Worm (Caenorhabditis elegans) whole organism, late embryonic: Measurements from ENCODE around the gene nspb-4.

Experiments used
- F13H6.1 ChIP-seq: sonication (generic microtip); optimal IDR thresholded peaks from 2 replicates; lab custom pipeline; 2016; ENCODE audit warnings: missing genetic modification characterization, missing compliant biosample characterization
- K02D7.2 ChIP-seq: sonication (generic microtip); optimal IDR thresholded peaks from 2 replicates; lab custom pipeline; 2017; ENCODE audit warnings: mild to moderate bottlenecking, missing genetic modification characterization, missing compliant biosample characterization
- T23F11.4 ChIP-seq: fragments of 200-800 bp; sonication (Bioruptor generic); optimal IDR thresholded peaks from 2 replicates; lab custom pipeline; 2018; ENCODE audit warnings: mild to moderate bottlenecking, missing genetic modification characterization, missing compliant biosample characterization
- Y22D7AL.16 ChIP-seq: sonication (generic microtip); optimal IDR thresholded peaks from 2 replicates; lab custom pipeline; 2016; ENCODE audit warnings: missing genetic modification characterization, missing compliant biosample characterization
- ahr-1 ChIP-seq: sonication (generic microtip); optimal IDR thresholded peaks from 2 replicates; lab custom pipeline; 2016; ENCODE audit warnings: missing genetic modification characterization, missing compliant biosample characterization
- ceh-18 ChIP-seq: sonication (generic microtip); optimal IDR thresholded peaks from 2 replicates; lab custom pipeline; 2016; ENCODE audit warnings: missing genetic modification characterization, missing compliant biosample characterization
- ceh-19 ChIP-seq: fragments of 200-800 bp; sonication (Bioruptor generic); optimal IDR thresholded peaks from 2 replicates; lab custom pipeline; 2018; ENCODE audit warnings: mild to moderate bottlenecking, missing genetic modification characterization, missing compliant biosample characterization
- ceh-2 ChIP-seq: sonication (generic microtip); optimal IDR thresholded peaks from 2 replicates; lab custom pipeline; 2016; ENCODE audit warnings: missing genotype, missing genetic modification characterization, missing compliant biosample characterization
- ceh-22 ChIP-seq: sonication (generic microtip); optimal IDR thresholded peaks from 2 replicates; lab custom pipeline; 2017; ENCODE audit warnings: missing biosample characterization, missing genetic modification characterization
- ceh-24 ChIP-seq: sonication (generic microtip); optimal IDR thresholded peaks from 2 replicates; lab custom pipeline; 2016; ENCODE audit warnings: mild to moderate bottlenecking, missing genetic modification characterization, missing compliant biosample characterization
- ceh-34 ChIP-seq: sonication (generic microtip); optimal IDR thresholded peaks from 2 replicates; lab custom pipeline; 2016; ENCODE audit warnings: mild to moderate bottlenecking, missing genetic modification characterization, missing compliant biosample characterization
- ceh-45 ChIP-seq: fragments of 200-800 bp; sonication (Bioruptor generic); IDR thresholded peaks from 2 replicates; pipeline ENCODE4 v1.3.6; 2022; ENCODE audit warnings: missing genetic modification reagents, missing genetic modification characterization, missing compliant biosample characterization
- ceh-48 ChIP-seq: sonication (generic microtip); optimal IDR thresholded peaks from 2 replicates; lab custom pipeline; 2016; ENCODE audit warnings: missing genetic modification characterization, inconsistent platforms, missing compliant biosample characterization
- che-1 ChIP-seq: sonication (generic microtip); optimal IDR thresholded peaks from 2 replicates; lab custom pipeline; 2016; ENCODE audit warnings: mild to moderate bottlenecking, missing genetic modification characterization, missing compliant biosample characterization
- dmd-4 ChIP-seq: sonication (generic microtip); optimal IDR thresholded peaks from 2 replicates; lab custom pipeline; 2016; ENCODE audit warnings: borderline replicate concordance, missing genetic modification characterization, missing compliant biosample characterization
- dve-1 ChIP-seq: sonication (generic microtip); optimal IDR thresholded peaks from 2 replicates; lab custom pipeline; 2017; ENCODE audit warnings: antibody characterized with exemption, mild to moderate bottlenecking, missing genetic modification characterization, missing compliant biosample characterization
- elt-2 ChIP-seq: sonication (generic microtip); optimal IDR thresholded peaks from 2 replicates; lab custom pipeline; 2016; ENCODE audit warnings: missing genetic modification reagents, missing genetic modification characterization, missing compliant biosample characterization
- eyg-1 ChIP-seq: sonication (generic microtip); optimal IDR thresholded peaks from 2 replicates; lab custom pipeline; 2016; ENCODE audit warnings: missing genotype, missing genetic modification characterization, missing compliant biosample characterization
- fkh-10 ChIP-seq: fragments of 150-350 bp; optimal IDR thresholded peaks from 2 replicates; lab custom pipeline; 2014; ENCODE audit warnings: missing biosample characterization, missing genetic modification reagents, missing genetic modification characterization
- fkh-6 ChIP-seq: sonication (generic microtip); optimal IDR thresholded peaks from 2 replicates; lab custom pipeline; 2016; ENCODE audit warnings: missing genetic modification characterization, missing compliant biosample characterization
- gmeb-2 ChIP-seq: sonication (generic microtip); optimal IDR thresholded peaks from 2 replicates; lab custom pipeline; 2016; ENCODE audit warnings: missing genetic modification characterization, inconsistent platforms, missing compliant biosample characterization
- hlh-15 ChIP-seq: sonication (generic microtip); optimal IDR thresholded peaks from 2 replicates; lab custom pipeline; 2016; ENCODE audit warnings: missing genetic modification characterization, missing compliant biosample characterization
- hlh-30 ChIP-seq: sonication (generic microtip); optimal IDR thresholded peaks from 2 replicates; lab custom pipeline; 2017; ENCODE audit warnings: antibody characterized with exemption, missing genetic modification characterization, missing compliant biosample characterization; ENCODE audit not compliant: insufficient read depth
- hlh-6 ChIP-seq: sonication (generic microtip); optimal IDR thresholded peaks from 2 replicates; lab custom pipeline; 2016; ENCODE audit warnings: missing genotype, missing genetic modification characterization, missing compliant biosample characterization
- hlh-8 ChIP-seq: sonication (generic microtip); optimal IDR thresholded peaks from 2 replicates; lab custom pipeline; 2016; ENCODE audit warnings: missing genotype, missing genetic modification characterization, missing compliant biosample characterization
- lim-6 ChIP-seq: sonication (generic microtip); optimal IDR thresholded peaks from 2 replicates; lab custom pipeline; 2016; ENCODE audit warnings: missing genetic modification characterization, missing compliant biosample characterization
- lin-11 ChIP-seq: fragments of 200-800 bp; sonication (Bioruptor generic); optimal IDR thresholded peaks from 2 replicates; lab custom pipeline; 2018; ENCODE audit warnings: mild to moderate bottlenecking, missing genetic modification characterization, missing compliant biosample characterization
- madf-2 ChIP-seq: sonication (generic microtip); optimal IDR thresholded peaks from 2 replicates; lab custom pipeline; 2017; ENCODE audit warnings: missing genetic modification characterization, missing compliant biosample characterization
- mec-3 ChIP-seq: sonication (generic microtip); optimal IDR thresholded peaks from 2 replicates; lab custom pipeline; 2016; ENCODE audit warnings: borderline replicate concordance, missing genetic modification characterization, missing compliant biosample characterization
- nfya-1 ChIP-seq: sonication (generic microtip); optimal IDR thresholded peaks from 2 replicates; lab custom pipeline; 2017; ENCODE audit warnings: missing genetic modification characterization, mild to moderate bottlenecking, missing compliant biosample characterization, antibody characterized with exemption, moderate library complexity
- nhr-11 ChIP-seq: fragments of 150-350 bp; optimal IDR thresholded peaks from 2 replicates; lab custom pipeline; 2014; ENCODE audit warnings: missing biosample characterization, missing genetic modification characterization
- nhr-232 ChIP-seq: sonication (generic microtip); optimal IDR thresholded peaks from 2 replicates; lab custom pipeline; 2016; ENCODE audit warnings: missing genetic modification characterization, missing compliant biosample characterization
- npax-4 ChIP-seq: sonication (generic microtip); optimal IDR thresholded peaks from 2 replicates; lab custom pipeline; 2016; ENCODE audit warnings: missing genetic modification characterization, missing compliant biosample characterization
- odd-2 ChIP-seq: sonication (generic microtip); optimal IDR thresholded peaks from 2 replicates; lab custom pipeline; 2017; ENCODE audit warnings: antibody characterized with exemption, mild to moderate bottlenecking, missing genetic modification characterization, missing compliant biosample characterization
- pha-2 ChIP-seq: sonication (generic microtip); optimal IDR thresholded peaks from 2 replicates; lab custom pipeline; 2017; ENCODE audit warnings: mild to moderate bottlenecking, missing genetic modification characterization, missing compliant biosample characterization
- pqm-1 ChIP-seq: sonication (generic microtip); optimal IDR thresholded peaks from 2 replicates; lab custom pipeline; 2016; ENCODE audit warnings: missing genetic modification characterization, missing compliant biosample characterization
- rnt-1 ChIP-seq: sonication (generic microtip); optimal IDR thresholded peaks from 2 replicates; lab custom pipeline; 2016; ENCODE audit warnings: missing genetic modification characterization, missing compliant biosample characterization
- sdc-2 ChIP-seq: sonication (generic microtip); optimal IDR thresholded peaks from 2 replicates; lab custom pipeline; 2016; ENCODE audit warnings: missing genotype, missing genetic modification characterization, missing compliant biosample characterization
- sox-2 ChIP-seq: fragments of 200-800 bp; sonication (Bioruptor generic); IDR thresholded peaks from 2 replicates; pipeline ENCODE4 v1.3.6; 2022; ENCODE audit warnings: missing genetic modification reagents, missing genetic modification characterization, missing compliant biosample characterization
- sox-4 ChIP-seq: sonication (generic microtip); optimal IDR thresholded peaks from 2 replicates; lab custom pipeline; 2017; ENCODE audit warnings: mild to moderate bottlenecking, missing genetic modification characterization, inconsistent platforms, missing compliant biosample characterization
- tbx-7 ChIP-seq: sonication (generic microtip); optimal IDR thresholded peaks from 2 replicates; lab custom pipeline; 2016; ENCODE audit warnings: missing genotype, missing genetic modification characterization, missing compliant biosample characterization
- unc-42 ChIP-seq: sonication (generic microtip); optimal IDR thresholded peaks from 2 replicates; lab custom pipeline; 2016; ENCODE audit warnings: missing genotype, missing genetic modification characterization, missing compliant biosample characterization
- zip-5 ChIP-seq: sonication (generic microtip); optimal IDR thresholded peaks from 2 replicates; lab custom pipeline; 2016; ENCODE audit warnings: missing genetic modification characterization, missing compliant biosample characterization

nspb-4 gene

DNA sequence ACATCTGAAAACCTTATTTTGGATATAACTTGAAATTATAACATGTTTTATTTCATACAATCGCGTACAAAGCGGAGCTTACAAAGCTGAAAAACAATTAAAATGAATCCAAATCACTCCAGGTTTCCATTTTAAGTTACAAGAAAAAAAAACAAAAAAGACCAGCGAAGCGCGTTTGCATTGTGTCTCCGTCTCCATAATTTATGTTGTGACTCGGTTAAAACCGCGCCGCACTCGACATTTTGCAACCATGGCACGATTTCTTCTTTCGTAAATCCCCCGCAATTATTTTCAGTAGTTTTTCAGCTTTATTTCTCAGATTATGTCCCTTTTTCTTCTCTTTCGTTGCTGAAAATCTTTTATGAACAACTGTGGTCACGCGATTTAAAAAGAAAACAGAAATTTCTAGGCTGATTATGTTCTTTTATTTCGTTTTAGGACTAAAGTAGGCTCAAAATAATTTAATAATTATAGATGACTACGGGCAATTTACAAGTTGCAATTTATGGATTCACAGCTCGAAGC, 12.6 kb upstream of the nspb-4 start, which contains the start of the genes F38A5.2 and dnj-11 (continued):
- TF ChIP-seq dmd-4 (tag; lab: Kevin White, UChicago) (no peak), ceh-19 (GFP tag; lab: Kevin White, UChicago) (no peak), F13H6.1 (tag; lab: Kevin White, UChicago) (no peak), nhr-232 (no peak), ceh-45 (GFP tag; lab: Robert Waterston, UW) (no peak), ceh-24 (tag; lab: Kevin White, UChicago) (no peak), eyg-1 (tag; lab: Kevin White, UChicago) (no peak), nhr-11 (tag; lab: Kevin White, UChicago) (no peak), ceh-22 (tag; lab: Kevin White, UChicago) (no peak), npax-4 (tag; lab: Kevin White, UChicago) (no peak), fkh-10 (GFP tag; lab: Kevin White, UChicago) (no peak), tbx-7 (no peak), gmeb-2 (no peak), hlh-30 (tag; lab: Kevin White, UChicago) (peak; percentile 14), ceh-18 (tag; lab: Kevin White, UChicago) (peak; percentile 39), ceh-2 (tag; lab: Kevin White, UChicago) (no peak), sdc-2 (tag; lab: Kevin White, UChicago) (no peak), T23F11.4 (no peak), hlh-15 (tag; lab: Kevin White, UChicago) (no peak), hlh-8 (tag; lab: Kevin White, UChicago) (no peak), sox-4 (tag; lab: Kevin White, UChicago) (no peak), nfya-1 (tag; lab: Kevin White, UChicago) (peak; percentile 48), sox-2 (no peak), elt-2 (no peak), fkh-6 (tag; lab: Kevin White, UChicago) (no peak), K02D7.2 (no peak), ceh-48 (tag; lab: Kevin White, UChicago) (no peak), dve-1 (tag; lab: Kevin White, UChicago) (peak; percentile 42), unc-42 (tag; lab: Kevin White, UChicago) (peak; percentile 50), madf-2 (no peak), hlh-6 (tag; lab: Kevin White, UChicago) (no peak), pqm-1 (tag; lab: Kevin White, UChicago) (no peak), lin-11 (tag; lab: Kevin White, UChicago) (no peak)

DNA sequence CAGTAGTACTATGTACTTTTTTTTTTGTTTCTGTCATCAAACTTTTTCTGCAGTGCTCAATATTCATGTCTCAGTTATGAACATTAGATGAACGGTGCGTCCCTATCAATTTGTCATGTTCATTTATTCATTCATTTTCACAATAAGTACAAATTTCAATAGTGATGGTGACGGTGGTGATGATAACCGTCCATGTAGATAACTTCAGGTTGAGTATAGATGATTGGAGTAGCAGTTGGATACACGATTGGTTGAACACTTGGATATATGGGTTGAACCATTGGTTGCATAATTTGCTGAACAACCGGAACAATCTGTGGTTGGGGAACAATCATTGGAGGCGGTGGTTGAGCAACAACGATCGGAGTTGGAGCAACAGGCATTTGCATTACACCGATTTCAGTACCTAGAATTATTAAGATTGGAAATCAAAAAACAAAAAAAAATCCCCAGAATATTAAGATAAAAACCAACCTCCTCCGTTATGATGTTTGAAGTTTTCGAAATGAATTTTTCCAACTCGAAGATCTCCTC, 9.9 kb upstream of the nspb-4 start:
- TF ChIP-seq npax-4 (tag; lab: Kevin White, UChicago) (no peak), ceh-45 (GFP tag; lab: Robert Waterston, UW) (no peak), pqm-1 (tag; lab: Kevin White, UChicago) (no peak), pha-2 (tag; lab: Kevin White, UChicago) (no peak), nhr-11 (tag; lab: Kevin White, UChicago) (no peak), hlh-30 (tag; lab: Kevin White, UChicago) (no peak), sdc-2 (tag; lab: Kevin White, UChicago) (no peak), T23F11.4 (no peak), eyg-1 (tag; lab: Kevin White, UChicago) (no peak), hlh-6 (tag; lab: Kevin White, UChicago) (no peak), dmd-4 (tag; lab: Kevin White, UChicago) (no peak), ceh-24 (tag; lab: Kevin White, UChicago) (no peak), odd-2 (tag; lab: Kevin White, UChicago) (no peak)

DNA sequence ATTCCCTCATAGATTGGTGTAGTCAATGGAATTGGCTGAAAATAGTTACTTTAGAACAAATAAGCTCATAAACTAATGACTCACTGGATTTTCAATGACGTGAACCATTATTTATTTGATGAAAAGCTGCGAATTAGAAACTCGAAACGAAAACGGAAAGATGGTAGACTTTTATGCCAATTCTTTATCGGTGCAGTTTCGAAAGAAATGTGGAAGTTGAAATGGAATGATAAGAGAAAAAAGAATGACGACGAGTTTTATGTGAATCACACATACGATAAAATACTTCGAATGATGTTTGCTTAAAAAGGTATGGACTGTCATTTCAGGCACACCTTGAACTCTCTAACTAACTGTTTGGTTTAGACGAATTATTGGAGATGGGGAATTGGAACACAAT, 8.0 kb upstream of the nspb-4 start, which contains the start of the genes lec-11 and irld-7:
lec-11 (minus strand) TSS at position 126 of the 400 bp plus-strand sequence.
irld-7 (plus strand) TSS at position 332 of the 400 bp plus-strand sequence.
- TF ChIP-seq sdc-2 (tag; lab: Kevin White, UChicago) (no peak), rnt-1 (tag; lab: Kevin White, UChicago) (no peak), hlh-15 (tag; lab: Kevin White, UChicago) (no peak), ahr-1 (tag; lab: Kevin White, UChicago) (no peak), Y22D7AL.16 (tag; lab: Kevin White, UChicago) (no peak), che-1 (tag; lab: Kevin White, UChicago) (no peak), K02D7.2 (no peak), zip-5 (tag; lab: Kevin White, UChicago) (no peak), hlh-6 (tag; lab: Kevin White, UChicago) (no peak), mec-3 (tag; lab: Kevin White, UChicago) (no peak), lim-6 (no peak), ceh-34 (tag; lab: Kevin White, UChicago) (no peak), tbx-7 (no peak)
